Worm (Caenorhabditis elegans): ENCODE data around the gene T14B4.9.

- no peak for TF ChIP-seq nhr-25 (tag; optimal IDR thresholded peaks at IDR 0.05)
- TF ChIP-seq egl-27 (tag; optimal IDR thresholded peaks at IDR 0.05): no peak
- no peak for TF ChIP-seq zag-1 (tag; optimal IDR thresholded peaks at IDR 0.05)
- TF ChIP-seq mab-5 (tag; optimal IDR thresholded peaks at IDR 0.05): no peak
- TF ChIP-seq lin-39 (tag; optimal IDR thresholded peaks at IDR 0.05): no peak
- TF ChIP-seq sem-4 (tag; optimal IDR thresholded peaks at IDR 0.05): no peak
- TF ChIP-seq Y55F3AM.14 (GFP tag; optimal IDR thresholded peaks at IDR 0.05): no peak
Observed at ce11 chrII:6695388-6695787, 38.2 kb downstream of the T14B4.9 start, which contains the start of gene C18H9.5.

Measured in whole organism, L2 larva.